Fruit fly (Drosophila melanogaster) Kc167 (cell line): ENCODE data around the gene ppk20.

Experiments
- Myc ChIP-seq: fragments of >200 bp; optimal IDR thresholded peaks from 2 replicates; lab custom pipeline; 2017; ENCODE audit warnings: missing external identifiers
- Sin3A ChIP-seq: fragments of >200 bp; optimal IDR thresholded peaks from 2 replicates; lab custom pipeline; 2018; ENCODE audit warnings: missing external identifiers
- h ChIP-seq: fragments of >200 bp; optimal IDR thresholded peaks from 3 replicates; lab custom pipeline; 2018; ENCODE audit warnings: missing external identifiers
- insv ChIP-seq: fragments of >200 bp; optimal IDR thresholded peaks from 3 replicates; lab custom pipeline; 2018; ENCODE audit warnings: missing external identifiers
- psq ChIP-seq: fragments of >200 bp; optimal IDR thresholded peaks from 2 replicates; lab custom pipeline; 2017; ENCODE audit warnings: missing external identifiers
- ttk ChIP-seq: sonication (Bioruptor generic); optimal IDR thresholded peaks from 2 replicates; lab custom pipeline; 2017; ENCODE audit warnings: missing external identifiers

Gene ppk20

dm6 chr3R:29668777-29669176 lies at the start of gene ppk20, which contains the start of gene ppk30:
Gene ppk20, minus strand, starts transcription at chr3R:29668877.
Gene ppk30, plus strand, starts transcription at chr3R:29669149.
- TF ChIP-seq insv (lab: Kevin White, UChicago) (no peak), Sin3A (no peak), h (lab: Kevin White, UChicago) (no peak)

- TF ChIP-seq Myc (no peak), Sin3A (no peak), insv (lab: Kevin White, UChicago) (no peak), h (lab: Kevin White, UChicago) (no peak), ttk (lab: Kevin White, UChicago) (no peak), psq (lab: Kevin White, UChicago) (no peak)
Observed at dm6 chr3R:29718363-29718762, 49.7 kb upstream of the ppk20 start, which contains the start of gene CG15506. Gene CG15506, plus strand, starts transcription at chr3R:29718663.

- TF ChIP-seq Sin3A (no peak), Myc (no peak), insv (lab: Kevin White, UChicago) (no peak), h (lab: Kevin White, UChicago) (no peak), ttk (lab: Kevin White, UChicago) (no peak), psq (lab: Kevin White, UChicago) (no peak)
Observed at dm6 chr3R:29717519-29717918, 48.8 kb upstream of the ppk20 start.

- TF ChIP-seq psq (lab: Kevin White, UChicago) (no peak), h (lab: Kevin White, UChicago) (peak; percentile 99)
Observed at dm6 chr3R:29716782-29717317, 48.2 kb upstream of the ppk20 start, which contains the start of gene Obp99b. Gene Obp99b, minus strand, starts transcription at chr3R:29716896.

- no peak for TF ChIP-seq ttk (lab: Kevin White, UChicago)
- no peak for TF ChIP-seq Myc
- no peak for TF ChIP-seq Sin3A
- TF ChIP-seq psq (lab: Kevin White, UChicago), result no peak
- TF ChIP-seq h (lab: Kevin White, UChicago), result no peak
- no peak for TF ChIP-seq insv (lab: Kevin White, UChicago)
Observed at dm6 chr3R:29716043-29716781, 47.5 kb upstream of the ppk20 start.

- TF ChIP-seq Myc (no peak), insv (lab: Kevin White, UChicago) (no peak), psq (lab: Kevin White, UChicago) (no peak), h (lab: Kevin White, UChicago) (no peak), ttk (lab: Kevin White, UChicago) (no peak), Sin3A (no peak)
Observed at dm6 chr3R:29715277-29715676, 46.6 kb upstream of the ppk20 start, which contains the start of gene Dup99B. Gene Dup99B, minus strand, starts transcription at chr3R:29715377.

dm6 chr3R:29714314-29714713 lies 45.6 kb upstream of the ppk20 start, which contains the start of gene Obp99d:
Gene Obp99d, plus strand, starts transcription at chr3R:29714505.
- TF ChIP-seq Sin3A (no peak), psq (lab: Kevin White, UChicago) (no peak), Myc (no peak), ttk (lab: Kevin White, UChicago) (no peak), h (lab: Kevin White, UChicago) (no peak), insv (lab: Kevin White, UChicago) (no peak)

dm6 chr3R:29711434-29711833 lies 42.8 kb upstream of the ppk20 start:
- TF ChIP-seq ttk (lab: Kevin White, UChicago) (no peak), insv (lab: Kevin White, UChicago) (no peak), h (lab: Kevin White, UChicago) (no peak), Myc (no peak), psq (lab: Kevin White, UChicago) (no peak), Sin3A (no peak)

dm6 chr3R:29708322-29708721 lies 39.6 kb upstream of the ppk20 start:
- TF ChIP-seq ttk (lab: Kevin White, UChicago), result no peak
- TF ChIP-seq insv (lab: Kevin White, UChicago), result no peak
- no peak for TF ChIP-seq Myc
- no peak for TF ChIP-seq h (lab: Kevin White, UChicago)
- TF ChIP-seq psq (lab: Kevin White, UChicago), result no peak
- TF ChIP-seq Sin3A, result no peak

dm6 chr3R:29707258-29707657 lies 38.6 kb upstream of the ppk20 start:
- TF ChIP-seq Myc (no peak), Sin3A (no peak), psq (lab: Kevin White, UChicago) (no peak), h (lab: Kevin White, UChicago) (no peak), ttk (lab: Kevin White, UChicago) (no peak), insv (lab: Kevin White, UChicago) (no peak)

dm6 chr3R:29705789-29706303 lies 37.2 kb upstream of the ppk20 start:
- TF ChIP-seq h (lab: Kevin White, UChicago) (no peak), ttk (lab: Kevin White, UChicago) (no peak), psq (lab: Kevin White, UChicago) (no peak), insv (lab: Kevin White, UChicago) (no peak), Myc (no peak), Sin3A (no peak)

dm6 chr3R:29704557-29704956 lies 35.9 kb upstream of the ppk20 start:
- TF ChIP-seq insv (lab: Kevin White, UChicago), result no peak
